Worm (Caenorhabditis elegans): ENCODE measurements around the gene srz-47.

srz-47 gene

ce11 chrV:17182045-17182444 lies 10.1 kb downstream of the srz-47 start, which contains the start of gene srh-159:
Gene srh-159, plus strand, starts transcription at chrV:17182345.
- TF ChIP-seq ceh-9 (tag; optimal IDR thresholded peaks at IDR 0.05) (no peak), nhr-232 (tag; optimal IDR thresholded peaks at IDR 0.05) (no peak), ceh-48 (tag; optimal IDR thresholded peaks at IDR 0.05) (no peak), sox-4 (tag; optimal IDR thresholded peaks at IDR 0.05) (no peak), syd-9 (tag; optimal IDR thresholded peaks at IDR 0.05) (no peak), pat-9 (tag; optimal IDR thresholded peaks at IDR 0.05) (no peak), ceh-18 (tag; optimal IDR thresholded peaks at IDR 0.05) (no peak), ceh-45 (GFP tag; IDR thresholded peaks at IDR 0.05) (no peak), lim-6 (tag; optimal IDR thresholded peaks at IDR 0.05) (no peak), pros-1 (tag; optimal IDR thresholded peaks at IDR 0.05) (no peak), npax-4 (tag; optimal IDR thresholded peaks at IDR 0.05) (no peak), T23F11.4 (GFP tag; optimal IDR thresholded peaks at IDR 0.05) (no peak), pha-2 (tag; optimal IDR thresholded peaks at IDR 0.05) (no peak), nfya-1 (tag; optimal IDR thresholded peaks at IDR 0.05) (no peak)

- TF ChIP-seq ahr-1 (tag; optimal IDR thresholded peaks at IDR 0.05) (no peak), pqm-1 (tag; optimal IDR thresholded peaks at IDR 0.05) (no peak), ceh-6 (GFP tag; optimal IDR thresholded peaks at IDR 0.05) (no peak), ceh-48 (tag; optimal IDR thresholded peaks at IDR 0.05) (no peak), ama-1 (optimal IDR thresholded peaks at IDR 0.05) (no peak), ceh-31 (tag; optimal IDR thresholded peaks at IDR 0.05) (no peak), rnt-1 (tag; optimal IDR thresholded peaks at IDR 0.05) (no peak), zip-5 (tag; optimal IDR thresholded peaks at IDR 0.05) (no peak), ceh-30 (tag; optimal IDR thresholded peaks at IDR 0.05) (no peak), pha-2 (tag; optimal IDR thresholded peaks at IDR 0.05) (no peak)
Measured at ce11 chrV:17178457-17178856, 13.7 kb downstream of the srz-47 start, which contains the start of gene srh-174. Gene srh-174, plus strand, starts transcription at chrV:17178757.

- TF ChIP-seq pat-9 (tag; optimal IDR thresholded peaks at IDR 0.05) (no peak), npax-4 (tag; optimal IDR thresholded peaks at IDR 0.05) (no peak), unc-3 (GFP tag; conservative IDR thresholded peaks at IDR 0.05) (no peak), unc-3 (tag; optimal IDR thresholded peaks at IDR 0.05) (no peak), ceh-30 (tag; optimal IDR thresholded peaks at IDR 0.05) (no peak), ceh-34 (tag; optimal IDR thresholded peaks at IDR 0.05) (no peak), ttx-3 (tag; optimal IDR thresholded peaks at IDR 0.05) (no peak), tbx-7 (tag; optimal IDR thresholded peaks at IDR 0.05) (no peak), che-1 (tag; optimal IDR thresholded peaks at IDR 0.05) (no peak), hlh-8 (tag; optimal IDR thresholded peaks at IDR 0.05) (no peak), tbx-2 (tag; optimal IDR thresholded peaks at IDR 0.05) (no peak), ceh-22 (tag; optimal IDR thresholded peaks at IDR 0.05) (no peak), dmd-4 (tag; optimal IDR thresholded peaks at IDR 0.05; ENCODE audit: borderline replicate concordance) (no peak), eyg-1 (tag; optimal IDR thresholded peaks at IDR 0.05) (no peak), syd-9 (tag; optimal IDR thresholded peaks at IDR 0.05) (no peak)
Measured at ce11 chrV:17177967-17178366, 14.2 kb downstream of the srz-47 start, which contains the start of gene srsx-1. Gene srsx-1, minus strand, starts transcription at chrV:17178067.

- TF ChIP-seq pag-3 (tag; optimal IDR thresholded peaks at IDR 0.05; ENCODE audit: borderline replicate concordance) (no peak), dmd-4 (tag; optimal IDR thresholded peaks at IDR 0.05; ENCODE audit: borderline replicate concordance) (no peak), ceh-34 (tag; optimal IDR thresholded peaks at IDR 0.05) (no peak), gmeb-2 (tag; optimal IDR thresholded peaks at IDR 0.05) (no peak), T23F11.4 (GFP tag; optimal IDR thresholded peaks at IDR 0.05) (no peak), elt-4 (tag; optimal IDR thresholded peaks at IDR 0.05) (no peak), pha-2 (tag; optimal IDR thresholded peaks at IDR 0.05) (no peak), ceh-48 (tag; optimal IDR thresholded peaks at IDR 0.05) (no peak)
Measured at ce11 chrV:17173738-17174137, 18.4 kb downstream of the srz-47 start, which contains the start of gene srbc-25. Gene srbc-25, plus strand, starts transcription at chrV:17174038.

ce11 chrV:17171551-17171950 lies 20.6 kb downstream of the srz-47 start, which contains the start of gene srbc-26:
Gene srbc-26, plus strand, starts transcription at chrV:17171851.
- TF ChIP-seq tbx-2 (tag; optimal IDR thresholded peaks at IDR 0.05) (no peak), syd-9 (tag; optimal IDR thresholded peaks at IDR 0.05) (no peak), F13H6.1 (tag; optimal IDR thresholded peaks at IDR 0.05) (no peak), hlh-8 (tag; optimal IDR thresholded peaks at IDR 0.05) (no peak), odd-2 (tag; optimal IDR thresholded peaks at IDR 0.05) (no peak), ahr-1 (tag; optimal IDR thresholded peaks at IDR 0.05) (no peak), ceh-45 (GFP tag; IDR thresholded peaks at IDR 0.05) (no peak), dve-1 (tag; optimal IDR thresholded peaks at IDR 0.05) (no peak), pha-2 (tag; optimal IDR thresholded peaks at IDR 0.05) (no peak), pat-9 (tag; optimal IDR thresholded peaks at IDR 0.05) (no peak), ceh-34 (tag; optimal IDR thresholded peaks at IDR 0.05) (no peak), ceh-24 (tag; optimal IDR thresholded peaks at IDR 0.05) (no peak), pros-1 (tag; optimal IDR thresholded peaks at IDR 0.05) (no peak)
